Worm (Caenorhabditis elegans): ENCODE data around the gene T07G12.5.
A peak's percentile ranks its signal among the peaks of the same experiment; 100 is the strongest.

Gene T07G12.5

DNA sequence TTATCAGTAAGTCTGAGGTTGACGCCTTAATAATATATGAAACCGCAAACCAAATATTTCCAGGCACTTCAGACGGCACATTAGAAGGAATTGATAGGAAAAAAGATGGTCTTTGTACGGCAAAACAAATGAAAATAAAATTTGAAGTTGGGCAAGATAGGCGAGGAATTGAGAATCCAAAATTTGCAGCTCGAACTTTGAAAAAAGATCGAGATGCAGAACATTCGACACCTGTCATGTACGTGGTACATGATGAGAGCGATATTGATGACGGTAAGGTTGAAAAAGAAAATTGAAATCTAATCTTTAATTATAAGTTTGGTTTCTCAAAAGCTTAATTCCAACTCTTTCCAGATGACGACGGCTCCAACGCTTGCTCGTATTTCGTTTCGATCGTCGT, 32.7 kb upstream of the T07G12.5 start:
- TF ChIP-seq nhr-21 (tag; optimal IDR thresholded peaks at IDR 0.05) (no peak), peb-1 (tag; optimal IDR thresholded peaks at IDR 0.05) (no peak), dmd-4 (tag; optimal IDR thresholded peaks at IDR 0.05) (no peak), nhr-6 (tag; optimal IDR thresholded peaks at IDR 0.05) (no peak), egl-27 (tag; optimal IDR thresholded peaks at IDR 0.05) (no peak), nhr-23 (tag; optimal IDR thresholded peaks at IDR 0.05) (no peak), elt-3 (tag; optimal IDR thresholded peaks at IDR 0.05) (no peak)

DNA sequence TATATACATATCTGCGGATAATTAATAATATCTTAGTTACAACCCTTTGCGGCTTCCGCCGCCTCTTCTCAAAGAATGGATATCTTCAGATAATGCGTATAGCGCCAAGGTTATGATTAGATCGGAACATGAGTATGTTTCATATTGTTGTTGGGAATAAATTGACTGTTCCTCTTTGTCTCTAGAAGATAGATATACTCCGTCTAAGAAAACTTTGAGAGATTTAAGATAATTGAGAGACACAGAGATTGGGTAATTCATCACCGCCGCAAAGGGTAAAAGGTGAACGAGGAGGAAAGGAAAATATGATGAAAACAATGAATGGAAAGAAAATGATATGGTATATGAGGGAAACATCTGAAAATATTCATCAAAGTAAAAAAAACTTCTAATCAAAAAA, 31.7 kb upstream of the T07G12.5 start:
- TF ChIP-seq R02D3.7 (tag; optimal IDR thresholded peaks at IDR 0.05) (no peak), nhr-25 (tag; optimal IDR thresholded peaks at IDR 0.05) (peak; percentile 10), fos-1 (tag; optimal IDR thresholded peaks at IDR 0.05) (peak; percentile 21), ceh-16 (tag; optimal IDR thresholded peaks at IDR 0.05) (no peak), peb-1 (tag; optimal IDR thresholded peaks at IDR 0.05) (no peak), sma-9 (GFP tag; optimal IDR thresholded peaks at IDR 0.05) (no peak), sma-9 (tag; optimal IDR thresholded peaks at IDR 0.05) (no peak)

DNA sequence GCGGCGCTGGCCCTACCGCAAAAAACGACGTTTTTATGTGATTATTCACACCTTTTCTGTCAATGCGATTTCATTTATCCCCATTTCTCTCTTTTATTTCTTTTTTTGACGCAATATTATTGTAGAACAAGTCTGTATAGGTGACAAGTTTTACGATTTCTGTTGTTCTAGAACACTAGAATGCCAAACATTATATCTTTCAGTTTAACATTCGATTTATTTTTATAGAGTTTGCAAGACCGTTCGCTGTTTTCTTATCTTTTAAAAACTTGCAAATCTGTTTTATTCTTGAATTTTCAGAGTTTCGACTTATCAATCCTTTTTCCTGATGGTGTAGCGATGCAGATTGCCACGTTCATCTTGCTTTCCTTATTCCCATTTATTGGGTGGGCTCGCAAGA, 31.1 kb upstream of the T07G12.5 start, which contains the start of gene efn-2:
efn-2 (plus strand) TSS at position 301 of the 400 bp plus-strand sequence.
- TF ChIP-seq ceh-16 (tag; optimal IDR thresholded peaks at IDR 0.05) (no peak), nhr-10 (tag; optimal IDR thresholded peaks at IDR 0.05) (no peak), snpc-4 (tag; optimal IDR thresholded peaks at IDR 0.05) (no peak), unc-62 (GFP tag; optimal IDR thresholded peaks at IDR 0.05) (no peak)

DNA sequence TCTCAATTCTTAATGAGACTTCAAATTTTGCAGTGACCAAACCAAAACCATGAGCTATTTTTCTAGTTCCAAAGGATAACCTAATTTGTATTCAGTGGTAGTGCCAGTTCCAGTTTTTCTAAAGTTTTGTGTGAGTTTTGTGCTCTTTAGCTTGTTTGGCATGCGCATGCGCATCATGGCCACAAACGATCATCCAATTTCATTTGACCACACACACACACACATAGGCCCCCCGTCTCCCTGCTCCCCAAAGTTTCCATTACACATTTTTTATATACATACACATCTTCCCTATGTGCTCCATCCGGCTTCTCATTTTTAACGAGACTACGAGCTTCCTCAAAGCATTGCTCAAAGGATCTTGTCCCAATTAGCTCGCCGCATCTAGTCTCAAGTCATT, 29.5 kb upstream of the T07G12.5 start:
- TF ChIP-seq sma-3 (GFP tag; optimal IDR thresholded peaks at IDR 0.05) (no peak), nhr-23 (tag; optimal IDR thresholded peaks at IDR 0.05) (no peak), elt-1 (tag; optimal IDR thresholded peaks at IDR 0.05) (no peak), lin-11 (tag; optimal IDR thresholded peaks at IDR 0.05) (no peak), elt-3 (tag; optimal IDR thresholded peaks at IDR 0.05) (no peak), alr-1 (tag; optimal IDR thresholded peaks at IDR 0.05) (no peak), lin-39 (tag; optimal IDR thresholded peaks at IDR 0.05) (no peak), unc-62 (GFP tag; optimal IDR thresholded peaks at IDR 0.05) (no peak), lin-13 (GFP tag; optimal IDR thresholded peaks at IDR 0.05) (no peak), peb-1 (tag; optimal IDR thresholded peaks at IDR 0.05) (no peak), nhr-6 (tag; optimal IDR thresholded peaks at IDR 0.05) (no peak), sem-4 (tag; optimal IDR thresholded peaks at IDR 0.05) (no peak), unc-39 (tag; optimal IDR thresholded peaks at IDR 0.05) (no peak), nhr-12 (tag; optimal IDR thresholded peaks at IDR 0.05) (no peak), ztf-4 (tag; optimal IDR thresholded peaks at IDR 0.05) (no peak), fos-1 (tag; optimal IDR thresholded peaks at IDR 0.05) (no peak)

DNA sequence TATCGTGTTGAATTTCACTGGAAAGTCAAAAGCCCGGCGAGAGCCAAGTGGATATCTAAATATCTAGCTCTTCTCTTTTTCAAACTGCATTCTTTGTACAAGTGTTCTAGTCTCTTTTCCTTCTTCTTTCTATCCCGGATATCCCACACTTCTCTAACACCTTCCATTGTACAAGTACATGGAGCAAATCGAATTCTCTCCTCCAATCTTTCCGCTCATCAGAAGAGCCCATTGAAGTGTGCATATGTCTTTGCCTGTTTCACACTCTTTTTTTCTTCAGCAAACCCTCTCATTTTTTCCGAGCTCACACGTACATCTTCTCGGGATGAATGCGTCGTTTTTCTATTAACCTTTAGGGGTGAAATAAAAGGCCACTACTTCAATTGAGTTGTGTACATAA, 28.5 kb upstream of the T07G12.5 start:
- TF ChIP-seq elt-1 (tag; optimal IDR thresholded peaks at IDR 0.05) (no peak), sma-3 (GFP tag; optimal IDR thresholded peaks at IDR 0.05) (no peak), nhr-23 (tag; optimal IDR thresholded peaks at IDR 0.05) (no peak), Y55F3AM.14 (GFP tag; optimal IDR thresholded peaks at IDR 0.05) (no peak), lin-11 (tag; optimal IDR thresholded peaks at IDR 0.05) (no peak), nhr-21 (tag; optimal IDR thresholded peaks at IDR 0.05) (no peak)

ce11 chrIV:10571020-10571419, 26.1 kb upstream of the T07G12.5 start:
- TF ChIP-seq lin-13 (GFP tag; optimal IDR thresholded peaks at IDR 0.05) (no peak), nhr-23 (tag; optimal IDR thresholded peaks at IDR 0.05) (no peak), elt-1 (tag; optimal IDR thresholded peaks at IDR 0.05) (no peak), mab-5 (tag; optimal IDR thresholded peaks at IDR 0.05) (no peak), nhr-77 (tag; optimal IDR thresholded peaks at IDR 0.05) (no peak), nhr-6 (tag; optimal IDR thresholded peaks at IDR 0.05) (no peak)

ce11 chrIV:10570065-10570464, 25.1 kb upstream of the T07G12.5 start:
- TF ChIP-seq fos-1 (tag; optimal IDR thresholded peaks at IDR 0.05) (peak; percentile 4), C34F6.9 (tag; optimal IDR thresholded peaks at IDR 0.05) (no peak)

Data from whole organism, L2 larva.